Fruit fly (Drosophila melanogaster) whole organism, adult: ENCODE results near the gene CheB38a.

Experiments
- CG7045 ChIP-seq: fragments of 200-800 bp; sonication (Bioruptor generic); optimal IDR thresholded peaks from 2 replicates; lab custom pipeline; 2017; ENCODE audit warnings: missing biosample characterization, mild to moderate bottlenecking, missing genetic modification characterization
- CG7101 ChIP-seq: fragments of 200-800 bp; sonication (Bioruptor generic); optimal IDR thresholded peaks from 2 replicates; lab custom pipeline; 2018; ENCODE audit warnings: missing biosample characterization, mild to moderate bottlenecking, missing genetic modification characterization, moderate library complexity
- Mnt ChIP-seq: fragments of 200-800 bp; sonication (Bioruptor generic); optimal IDR thresholded peaks from 2 replicates; lab custom pipeline; 2016; ENCODE audit warnings: missing biosample characterization, mild to moderate bottlenecking, missing genetic modification characterization
- tj ChIP-seq: fragments of 200-800 bp; sonication (Bioruptor generic); optimal IDR thresholded peaks from 3 replicates; lab custom pipeline; 2017; ENCODE audit warnings: missing biosample characterization, mild to moderate bottlenecking, missing genetic modification characterization, moderate library complexity

DNA sequence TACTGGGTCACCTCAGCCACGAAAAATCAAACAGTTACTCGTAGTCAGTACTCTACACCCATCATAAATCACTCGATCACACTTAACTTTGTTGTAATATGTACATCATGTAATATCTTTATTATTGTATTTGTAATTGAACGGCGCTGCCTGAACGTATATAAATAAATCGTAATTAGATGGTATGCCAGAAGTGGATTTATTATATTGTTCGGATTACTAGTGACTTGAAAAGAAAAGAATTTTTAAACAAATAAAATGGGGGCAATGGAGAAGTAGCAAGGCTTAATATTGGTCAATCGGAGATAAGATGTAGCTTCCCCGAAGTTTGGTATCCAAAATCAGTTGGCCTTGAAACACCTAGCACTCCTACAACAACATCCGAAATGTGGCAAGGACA, 30.7 kb upstream of the CheB38a start, which contains the start of gene CG14402:
- no peak for TF ChIP-seq CG7045 (GFP tag; lab: Kevin White, UChicago)
- TF ChIP-seq tj (GFP tag; lab: Kevin White, UChicago) = no peak
- no peak for TF ChIP-seq CG7101 (tag; lab: Kevin White, UChicago)
- no peak for TF ChIP-seq Mnt
